Fruit fly (Drosophila melanogaster) whole organism, embryonic: ENCODE results near the gene svr.
A peak's percentile ranks its signal among the peaks of the same experiment; 100 is the strongest.

ENCODE experiments used
- CG10209 ChIP-seq: fragments of 200-800 bp; sonication (Bioruptor generic); optimal IDR thresholded peaks from 3 replicates; lab custom pipeline; 2017; ENCODE audit warnings: missing biosample characterization, mild to moderate bottlenecking, missing genetic modification characterization, missing genetic modification reagents
- CG11093 ChIP-seq: fragments of 200-800 bp; sonication (Bioruptor generic); IDR thresholded peaks from 3 replicates; pipeline ENCODE4 v1.3.6; 2022; ENCODE audit warnings: missing biosample characterization, missing genetic modification characterization
- CG11456 ChIP-seq: fragments of 200-800 bp; sonication (Bioruptor generic); IDR thresholded peaks from 3 replicates; pipeline ENCODE4 v1.3.6; 2022; ENCODE audit warnings: missing biosample characterization, missing genetic modification characterization
- CG12071 ChIP-seq: fragments of 200-800 bp; sonication (Bioruptor generic); optimal IDR thresholded peaks from 3 replicates; lab custom pipeline; 2018; ENCODE audit warnings: missing biosample characterization, mild to moderate bottlenecking, missing genetic modification characterization
- CG13424 ChIP-seq: fragments of 200-800 bp; sonication (Bioruptor generic); optimal IDR thresholded peaks from 2 replicates; lab custom pipeline; 2019; ENCODE audit warnings: missing biosample characterization, mild to moderate bottlenecking, missing genetic modification characterization, moderate library complexity
- CG15269 ChIP-seq: fragments of 200-800 bp; sonication (Bioruptor generic); optimal IDR thresholded peaks from 2 replicates; lab custom pipeline; 2018; ENCODE audit warnings: missing biosample characterization, mild to moderate bottlenecking, missing genetic modification characterization, moderate library complexity
- CG17802 ChIP-seq: fragments of 200-800 bp; sonication (Bioruptor generic); optimal IDR thresholded peaks from 2 replicates; lab custom pipeline; 2018; ENCODE audit warnings: missing biosample characterization, mild to moderate bottlenecking, missing genetic modification characterization, moderate library complexity
- CG18011 ChIP-seq: fragments of 200-800 bp; sonication (Bioruptor generic); optimal IDR thresholded peaks from 2 replicates; lab custom pipeline; 2017; ENCODE audit warnings: missing biosample characterization, missing genetic modification characterization, mild to moderate bottlenecking, moderate library complexity, missing genotype
- CG2116 ChIP-seq: fragments of 200-800 bp; sonication (Bioruptor generic); optimal IDR thresholded peaks from 3 replicates; lab custom pipeline; 2018; ENCODE audit warnings: missing biosample characterization, mild to moderate bottlenecking, missing genetic modification characterization
- CG2889 ChIP-seq: fragments of 200-800 bp; sonication (Bioruptor generic); IDR thresholded peaks from 3 replicates; pipeline ENCODE4 v1.3.6; 2022; ENCODE audit warnings: missing biosample characterization, missing genetic modification characterization
- CG3065 ChIP-seq: fragments of 200-800 bp; sonication (Bioruptor generic); optimal IDR thresholded peaks from 2 replicates; lab custom pipeline; 2016; ENCODE audit warnings: missing biosample characterization, missing genetic modification characterization
- CG31365 ChIP-seq: fragments of 200-800 bp; sonication (Bioruptor generic); optimal IDR thresholded peaks from 2 replicates; lab custom pipeline; 2018; ENCODE audit warnings: missing biosample characterization, mild to moderate bottlenecking, missing genetic modification characterization
- CG33213 ChIP-seq: fragments of 200-800 bp; sonication (Bioruptor generic); optimal IDR thresholded peaks from 3 replicates; lab custom pipeline; 2016; ENCODE audit warnings: missing biosample characterization, missing genetic modification characterization
- CG5180 ChIP-seq: fragments of 200-800 bp; sonication (Bioruptor generic); optimal IDR thresholded peaks from 3 replicates; lab custom pipeline; 2017; ENCODE audit warnings: missing biosample characterization, missing genetic modification characterization, mild to moderate bottlenecking, moderate library complexity, missing genetic modification reagents
- CG6654 ChIP-seq: fragments of 200-800 bp; sonication (Bioruptor generic); optimal IDR thresholded peaks from 2 replicates; lab custom pipeline; 2017; ENCODE audit warnings: missing biosample characterization, mild to moderate bottlenecking, missing genetic modification characterization
- CG6854 ChIP-seq: fragments of 200-800 bp; sonication (Bioruptor generic); optimal IDR thresholded peaks from 3 replicates; lab custom pipeline; 2017; ENCODE audit warnings: missing biosample characterization, mild to moderate bottlenecking, missing genetic modification characterization
- CG7271 ChIP-seq: fragments of 200-800 bp; sonication (Bioruptor generic); optimal IDR thresholded peaks from 2 replicates; lab custom pipeline; 2018; ENCODE audit warnings: missing biosample characterization, mild to moderate bottlenecking, missing genetic modification characterization, moderate library complexity
- CG7556 ChIP-seq: fragments of 200-800 bp; sonication (Bioruptor generic); optimal IDR thresholded peaks from 2 replicates; lab custom pipeline; 2017; ENCODE audit warnings: missing biosample characterization, mild to moderate bottlenecking, missing genetic modification characterization
- CG8924 ChIP-seq: fragments of 200-800 bp; optimal IDR thresholded peaks from 3 replicates; lab custom pipeline; 2019; ENCODE audit warnings: missing biosample characterization, mild to moderate bottlenecking, missing genetic modification characterization, moderate library complexity
- CG9609 ChIP-seq: fragments of 200-800 bp; sonication (Bioruptor generic); optimal IDR thresholded peaks from 3 replicates; lab custom pipeline; 2016; ENCODE audit warnings: missing biosample characterization, missing genetic modification characterization
- Dll ChIP-seq: fragments of 200-800 bp; sonication (Bioruptor generic); IDR thresholded peaks from 4 replicates; pipeline ENCODE4 v1.3.6; 2022; ENCODE audit warnings: missing biosample characterization, missing genetic modification characterization; ENCODE audit not compliant: partially characterized antibody
- Ets65A ChIP-seq: fragments of 200-800 bp; sonication (Bioruptor generic); peaks from one replicate; lab custom pipeline; 2016; ENCODE audit warnings: missing biosample characterization, missing genetic modification characterization
- Kr ChIP-seq: fragments of 200-800 bp; sonication (Bioruptor generic); optimal IDR thresholded peaks from 2 replicates; lab custom pipeline; 2017; ENCODE audit warnings: missing biosample characterization, mild to moderate bottlenecking, missing genetic modification characterization
- Lim3 ChIP-seq: fragments of 200-800 bp; sonication (Bioruptor generic); IDR thresholded peaks from 2 replicates; pipeline ENCODE4 v1.3.6; 2022; ENCODE audit warnings: missing biosample characterization, missing genetic modification characterization
- Ptx1 ChIP-seq: fragments of 200-800 bp; sonication (Bioruptor generic); IDR thresholded peaks from 2 replicates; pipeline ENCODE4 v1.3.6; 2022; ENCODE audit warnings: missing biosample characterization, missing genetic modification characterization
- Ravus ChIP-seq: fragments of 200-800 bp; sonication (Bioruptor generic); IDR thresholded peaks from 2 replicates; pipeline ENCODE4 v1.3.6; 2022; ENCODE audit warnings: missing biosample characterization, missing genetic modification characterization
- Sox102F ChIP-seq: fragments of 200-800 bp; sonication (Bioruptor generic); optimal IDR thresholded peaks from 2 replicates; lab custom pipeline; 2018; ENCODE audit warnings: missing biosample characterization, mild to moderate bottlenecking, missing genetic modification characterization, moderate library complexity
- Sry-β ChIP-seq: fragments of 200-800 bp; sonication (Bioruptor generic); optimal IDR thresholded peaks from 2 replicates; lab custom pipeline; 2018; ENCODE audit warnings: missing biosample characterization, mild to moderate bottlenecking, missing genetic modification characterization, moderate library complexity
- ash1 ChIP-seq: fragments of 200-800 bp; sonication (Bioruptor generic); optimal IDR thresholded peaks from 2 replicates; lab custom pipeline; 2018; ENCODE audit warnings: missing biosample characterization, mild to moderate bottlenecking, missing genetic modification characterization
- cas ChIP-seq: fragments of 200-800 bp; sonication (Bioruptor generic); IDR thresholded peaks from 2 replicates; pipeline ENCODE4 v1.3.6; 2022; ENCODE audit warnings: missing biosample characterization, missing genetic modification characterization
- caup ChIP-seq: fragments of 200-800 bp; sonication (Bioruptor generic); optimal IDR thresholded peaks from 3 replicates; lab custom pipeline; 2017; ENCODE audit warnings: missing biosample characterization, mild to moderate bottlenecking, missing genetic modification characterization, moderate library complexity; ENCODE audit not compliant: severe bottlenecking
- danr ChIP-seq: fragments of 200-800 bp; sonication (Bioruptor generic); IDR thresholded peaks from 2 replicates; pipeline ENCODE4 v1.3.6; 2022; ENCODE audit warnings: missing biosample characterization, missing genetic modification characterization
- dpn ChIP-seq, 2 experiments: fragments of 200-800 bp; sonication (Bioruptor generic); optimal IDR thresholded peaks; 3 replicates each; lab custom pipeline; 2016; ENCODE audit warnings: missing biosample characterization in 2 of 2, missing genetic modification characterization in 2 of 2
- esg ChIP-seq: fragments of 200-800 bp; sonication (Bioruptor generic); conservative IDR thresholded peaks from 2 replicates; pipeline ENCODE4 v1.3.6; 2022; ENCODE audit warnings: missing biosample characterization, missing genetic modification characterization
- gce ChIP-seq: fragments of 200-800 bp; sonication (Bioruptor generic); IDR thresholded peaks from 3 replicates; pipeline ENCODE4 v1.3.6; 2022; ENCODE audit warnings: missing biosample characterization, missing genetic modification characterization
- gro ChIP-seq: fragments of 200-800 bp; sonication (Bioruptor generic); optimal IDR thresholded peaks from 2 replicates; lab custom pipeline; 2016; ENCODE audit warnings: missing biosample characterization, missing genetic modification characterization
- her ChIP-seq: fragments of 200-800 bp; sonication (Bioruptor generic); optimal IDR thresholded peaks from 2 replicates; lab custom pipeline; 2016; ENCODE audit warnings: missing biosample characterization, missing genetic modification characterization
- inv ChIP-seq: fragments of 200-800 bp; sonication (Bioruptor generic); IDR thresholded peaks from 2 replicates; pipeline ENCODE4 v1.3.6; 2022; ENCODE audit warnings: missing biosample characterization, missing genetic modification characterization; ENCODE audit not compliant: partially characterized antibody
- lilli ChIP-seq: fragments of 200-800 bp; sonication (Bioruptor generic); optimal IDR thresholded peaks from 3 replicates; lab custom pipeline; 2016; ENCODE audit warnings: missing biosample characterization, missing genetic modification characterization
- lmd ChIP-seq: fragments of 200-800 bp; sonication (Bioruptor generic); IDR thresholded peaks from 2 replicates; pipeline ENCODE4 v1.3.6; 2022; ENCODE audit warnings: missing biosample characterization, missing genetic modification characterization
- nerfin-1 ChIP-seq: fragments of 200-800 bp; sonication (Bioruptor generic); optimal IDR thresholded peaks from 3 replicates; lab custom pipeline; 2019; ENCODE audit warnings: missing biosample characterization, mild to moderate bottlenecking, missing genetic modification characterization, moderate library complexity
- nom ChIP-seq: fragments of 200-800 bp; sonication (Bioruptor generic); optimal IDR thresholded peaks from 2 replicates; lab custom pipeline; 2017; ENCODE audit warnings: missing biosample characterization, missing genetic modification characterization, mild to moderate bottlenecking, moderate library complexity, missing genetic modification reagents
- oc ChIP-seq: fragments of 200-800 bp; sonication (Bioruptor generic); optimal IDR thresholded peaks from 2 replicates; lab custom pipeline; 2018; ENCODE audit warnings: missing biosample characterization, mild to moderate bottlenecking, missing genetic modification characterization, moderate library complexity
- pb ChIP-seq: fragments of 200-800 bp; sonication (Bioruptor generic); optimal IDR thresholded peaks from 3 replicates; lab custom pipeline; 2016; ENCODE audit warnings: missing biosample characterization, missing genetic modification characterization
- phol ChIP-seq: fragments of 200-800 bp; sonication (Bioruptor generic); optimal IDR thresholded peaks from 3 replicates; lab custom pipeline; 2018; ENCODE audit warnings: missing biosample characterization, mild to moderate bottlenecking, missing genetic modification characterization, moderate library complexity
- pita ChIP-seq: fragments of 200-800 bp; sonication (Bioruptor generic); optimal IDR thresholded peaks from 2 replicates; lab custom pipeline; 2017; ENCODE audit warnings: missing biosample characterization, mild to moderate bottlenecking, missing genetic modification characterization
- repo ChIP-seq: fragments of 200-800 bp; sonication (Bioruptor generic); optimal IDR thresholded peaks from 2 replicates; lab custom pipeline; 2016; ENCODE audit warnings: missing biosample characterization, missing genetic modification characterization
- ro ChIP-seq: fragments of 200-800 bp; sonication (Bioruptor generic); IDR thresholded peaks from 2 replicates; pipeline ENCODE4 v1.3.6; 2022; ENCODE audit warnings: missing biosample characterization, missing genetic modification characterization
- sens ChIP-seq: fragments of 200-800 bp; sonication (Bioruptor generic); peaks from one replicate; lab custom pipeline; 2016; ENCODE audit warnings: missing biosample characterization, missing genetic modification characterization
- sens-2 ChIP-seq: fragments of 200-800 bp; sonication (Bioruptor generic); IDR thresholded peaks from 2 replicates; pipeline ENCODE4 v1.3.6; 2022; ENCODE audit warnings: missing biosample characterization, missing genetic modification characterization
- sima ChIP-seq: fragments of 200-800 bp; sonication (Bioruptor generic); optimal IDR thresholded peaks from 2 replicates; lab custom pipeline; 2016; ENCODE audit warnings: missing biosample characterization, missing genetic modification characterization
- sug ChIP-seq: fragments of 200-800 bp; optimal IDR thresholded peaks from 2 replicates; lab custom pipeline; 2019; ENCODE audit warnings: missing biosample characterization, mild to moderate bottlenecking, missing genetic modification characterization, moderate library complexity

svr gene

dm6 chrX:524331-524730 is 28.1 kb downstream of the svr start (continued):
- TF ChIP-seq cas (GFP tag; lab: Robert Waterston, UW) (no peak), sens-2 (GFP tag; lab: Robert Waterston, UW) (no peak), ash1 (GFP tag; lab: Kevin White, UChicago) (no peak), CG12071 (GFP tag; lab: Kevin White, UChicago) (no peak), sug (tag; lab: Kevin White, UChicago) (no peak), nom (no peak), CG6854 (GFP tag; lab: Kevin White, UChicago) (no peak), Dll (GFP tag; lab: Robert Waterston, UW) (no peak), lilli (peak; percentile 26), CG11456 (GFP tag; lab: Robert Waterston, UW) (no peak), CG2116 (GFP tag; lab: Kevin White, UChicago) (no peak), pb (GFP tag; lab: Kevin White, UChicago) (no peak), danr (GFP tag; lab: Robert Waterston, UW) (no peak), nerfin-1 (peak; percentile 35), gro (GFP tag; lab: Kevin White, UChicago) (no peak), CG7556 (GFP tag; lab: Kevin White, UChicago) (peak; percentile 3), CG9609 (GFP tag; lab: Kevin White, UChicago) (no peak), caup (GFP tag; lab: Kevin White, UChicago) (peak; percentile 22), ro (GFP tag; lab: Robert Waterston, UW) (no peak), esg (no peak), Ets65A (GFP tag; lab: Kevin White, UChicago) (no peak), CG10209 (no peak), sens (GFP tag; lab: Kevin White, UChicago) (peak; percentile 85), oc (tag; lab: Kevin White, UChicago) (no peak), phol (tag; lab: Kevin White, UChicago) (no peak), CG15269 (tag; lab: Kevin White, UChicago) (peak; percentile 2), dpn (GFP tag; optimal IDR thresholded peaks at IDR 0.05; lab: Kevin White, UChicago) (peak in 1 of 2 experiments; percentile 25), CG6654 (GFP tag; lab: Kevin White, UChicago) (no peak), CG13424 (tag; lab: Kevin White, UChicago) (peak; percentile 40), CG31365 (tag; lab: Kevin White, UChicago) (no peak), CG8924 (no peak), Sry-β (no peak), Kr (GFP tag; lab: Kevin White, UChicago) (no peak), Ptx1 (GFP tag; lab: Robert Waterston, UW) (peak; percentile 21; the same call in 1 of the 2 replicates), repo (GFP tag; lab: Kevin White, UChicago) (no peak), CG2889 (GFP tag; lab: Robert Waterston, UW) (no peak), Lim3 (GFP tag; lab: Robert Waterston, UW) (no peak), CG5180 (no peak), CG3065 (GFP tag; lab: Kevin White, UChicago) (no peak), inv (GFP tag; lab: Robert Waterston, UW) (no peak), CG17802 (tag; lab: Kevin White, UChicago) (no peak), Sox102F (GFP tag; lab: Kevin White, UChicago) (no peak), her (GFP tag; lab: Kevin White, UChicago) (no peak), gce (GFP tag; lab: Robert Waterston, UW) (no peak), CG18011 (GFP tag; lab: Kevin White, UChicago) (no peak), lmd (GFP tag; lab: Robert Waterston, UW) (peak; percentile 35), CG11093 (GFP tag; lab: Robert Waterston, UW) (no peak), pita (GFP tag; lab: Kevin White, UChicago) (no peak), sima (GFP tag; lab: Kevin White, UChicago) (no peak), CG7271 (tag; lab: Kevin White, UChicago) (no peak), CG33213 (GFP tag; lab: Kevin White, UChicago) (no peak), Ravus (GFP tag; lab: Robert Waterston, UW) (no peak)
